Worm (Caenorhabditis elegans) whole organism, L4/young adult: ENCODE results near the gene ttr-25.

Experiments
- W03F9.2 ChIP-seq: fragments of 150-350 bp; optimal IDR thresholded peaks from 2 replicates; lab custom pipeline; 2014; ENCODE audit warnings: missing biosample characterization, missing genetic modification characterization
- dao-5 ChIP-seq: sonication (generic microtip); optimal IDR thresholded peaks from 2 replicates; lab custom pipeline; 2016; ENCODE audit warnings: missing genotype, missing genetic modification characterization, moderate library complexity, missing compliant biosample characterization
- him-1 ChIP-seq: sonication (generic microtip); optimal IDR thresholded peaks from 2 replicates; lab custom pipeline; 2016; ENCODE audit warnings: missing genotype, missing genetic modification reagents, missing genetic modification characterization, missing compliant biosample characterization

DNA sequence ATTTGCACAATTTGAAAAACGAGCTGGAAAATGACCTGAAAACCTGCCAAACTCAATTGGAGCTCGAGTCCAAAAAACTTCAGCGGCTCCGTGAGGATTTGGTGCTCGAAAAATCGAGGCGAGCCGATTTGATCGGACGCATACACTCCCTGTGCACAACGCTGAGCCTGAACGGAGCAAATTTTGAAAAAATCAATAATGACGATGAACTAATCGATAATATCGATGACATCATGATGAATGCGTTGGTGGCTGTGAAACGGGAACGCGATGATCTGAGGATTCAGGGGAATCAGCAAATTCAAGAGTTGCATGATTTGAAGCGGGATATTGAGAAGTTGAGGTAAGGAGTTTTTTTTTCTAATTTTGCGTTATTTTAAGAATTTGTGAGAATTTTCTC lies 49.0 kb downstream of the ttr-25 start:
- TF ChIP-seq dao-5 (tag; lab: Kevin White, UChicago) (no peak), him-1 (tag; lab: Kevin White, UChicago) (no peak), W03F9.2 (no peak)
